Worm (Caenorhabditis elegans): ENCODE measurements around the gene Y38F2AR.3.

Gene Y38F2AR.3

ce11 chrIV:2407704-2408103 lies 23.9 kb downstream of the Y38F2AR.3 start:
- TF ChIP-seq hmg-4 (GFP tag; optimal IDR thresholded peaks at IDR 0.05), result no peak
- no peak for TF ChIP-seq tbx-37 (GFP tag; conservative IDR thresholded peaks at IDR 0.05)
- no peak for TF ChIP-seq hmbx-1 (tag; optimal IDR thresholded peaks at IDR 0.05)
- TF ChIP-seq B0310.2 (tag; optimal IDR thresholded peaks at IDR 0.05), result no peak
- no peak for TF ChIP-seq flt-1 (GFP tag; IDR thresholded peaks at IDR 0.05)
- no peak for TF ChIP-seq hnd-1 (tag; optimal IDR thresholded peaks at IDR 0.05)
- no peak for TF ChIP-seq F13C5.2 (tag; optimal IDR thresholded peaks at IDR 0.05)
- TF ChIP-seq sea-1 (GFP tag; conservative IDR thresholded peaks at IDR 0.05), result no peak
- no peak for TF ChIP-seq scrt-1 (GFP tag; IDR thresholded peaks at IDR 0.05)
- TF ChIP-seq ama-1 (optimal IDR thresholded peaks at IDR 0.05), result no peak
- TF ChIP-seq tbx-11 (GFP tag; IDR thresholded peaks at IDR 0.05), result no peak
- no peak for TF ChIP-seq aly-1 (tag; optimal IDR thresholded peaks at IDR 0.05)
- TF ChIP-seq ceh-13 (GFP tag; optimal IDR thresholded peaks at IDR 0.05), result no peak
- TF ChIP-seq tra-4 (tag; optimal IDR thresholded peaks at IDR 0.05), result no peak
- TF ChIP-seq ets-7 (tag; optimal IDR thresholded peaks at IDR 0.05), result no peak
- TF ChIP-seq pes-1 (GFP tag; IDR thresholded peaks at IDR 0.05), result no peak

ce11 chrIV:2408437-2408836 lies 24.6 kb downstream of the Y38F2AR.3 start:
- peak; percentile 68 for TF ChIP-seq ets-7 (tag; optimal IDR thresholded peaks at IDR 0.05)
- peak; percentile 93 for TF ChIP-seq aly-1 (tag; optimal IDR thresholded peaks at IDR 0.05)
- peak; percentile 72 for TF ChIP-seq hmbx-1 (tag; optimal IDR thresholded peaks at IDR 0.05)
- no peak for TF ChIP-seq ama-1 (optimal IDR thresholded peaks at IDR 0.05)
- peak; percentile 82 for TF ChIP-seq tbx-37 (GFP tag; conservative IDR thresholded peaks at IDR 0.05)
- TF ChIP-seq hmg-4 (GFP tag; optimal IDR thresholded peaks at IDR 0.05), result peak; percentile 99
- peak; percentile 79 for TF ChIP-seq ceh-13 (GFP tag; optimal IDR thresholded peaks at IDR 0.05)
- peak; percentile 94 for TF ChIP-seq scrt-1 (GFP tag; IDR thresholded peaks at IDR 0.05)
- TF ChIP-seq ceh-36 (tag; optimal IDR thresholded peaks at IDR 0.05), result peak; percentile 92
- peak; percentile 92 for TF ChIP-seq pes-1 (GFP tag; IDR thresholded peaks at IDR 0.05)
- peak; percentile 75 for TF ChIP-seq hnd-1 (tag; optimal IDR thresholded peaks at IDR 0.05)
- TF ChIP-seq sea-1 (GFP tag; conservative IDR thresholded peaks at IDR 0.05), result peak; percentile 86
- TF ChIP-seq tbx-11 (GFP tag; IDR thresholded peaks at IDR 0.05), result peak; percentile 90
- TF ChIP-seq B0310.2 (tag; optimal IDR thresholded peaks at IDR 0.05), result peak; percentile 83
- peak; percentile 98 for TF ChIP-seq F13C5.2 (tag; optimal IDR thresholded peaks at IDR 0.05)
- TF ChIP-seq tra-4 (tag; optimal IDR thresholded peaks at IDR 0.05), result peak; percentile 90
- TF ChIP-seq flt-1 (GFP tag; IDR thresholded peaks at IDR 0.05), result peak; percentile 89

- no peak for TF ChIP-seq tra-4 (tag; optimal IDR thresholded peaks at IDR 0.05)
- TF ChIP-seq sea-1 (GFP tag; conservative IDR thresholded peaks at IDR 0.05), result no peak
- no peak for TF ChIP-seq tbx-11 (GFP tag; IDR thresholded peaks at IDR 0.05)
- no peak for TF ChIP-seq hmbx-1 (tag; optimal IDR thresholded peaks at IDR 0.05)
- no peak for TF ChIP-seq F13C5.2 (tag; optimal IDR thresholded peaks at IDR 0.05)
- TF ChIP-seq pes-1 (GFP tag; IDR thresholded peaks at IDR 0.05), result no peak
These were observed 28.7 kb downstream of the Y38F2AR.3 start, which contains the start of gene Y38F2AR.12 for ce11 chrIV:2412370-2412962. Gene Y38F2AR.12, minus strand, starts transcription at chrIV:2412420.

ce11 chrIV:2416738-2417137 lies 32.9 kb downstream of the Y38F2AR.3 start:
- TF ChIP-seq ceh-36 (tag; optimal IDR thresholded peaks at IDR 0.05), result no peak
- TF ChIP-seq tra-4 (tag; optimal IDR thresholded peaks at IDR 0.05), result no peak
- TF ChIP-seq ama-1 (optimal IDR thresholded peaks at IDR 0.05), result no peak
- TF ChIP-seq hnd-1 (tag; optimal IDR thresholded peaks at IDR 0.05), result no peak
- TF ChIP-seq aly-1 (tag; optimal IDR thresholded peaks at IDR 0.05), result no peak
- no peak for TF ChIP-seq tbx-37 (GFP tag; conservative IDR thresholded peaks at IDR 0.05)
- TF ChIP-seq hmbx-1 (tag; optimal IDR thresholded peaks at IDR 0.05), result no peak
- TF ChIP-seq scrt-1 (GFP tag; IDR thresholded peaks at IDR 0.05), result no peak
- TF ChIP-seq F13C5.2 (tag; optimal IDR thresholded peaks at IDR 0.05), result no peak
- TF ChIP-seq flt-1 (GFP tag; IDR thresholded peaks at IDR 0.05), result no peak
- TF ChIP-seq sea-1 (GFP tag; conservative IDR thresholded peaks at IDR 0.05), result no peak
- TF ChIP-seq hmg-4 (GFP tag; optimal IDR thresholded peaks at IDR 0.05), result no peak
- no peak for TF ChIP-seq tbx-11 (GFP tag; IDR thresholded peaks at IDR 0.05)
- no peak for TF ChIP-seq ets-7 (tag; optimal IDR thresholded peaks at IDR 0.05)
- TF ChIP-seq B0310.2 (tag; optimal IDR thresholded peaks at IDR 0.05), result no peak
- TF ChIP-seq ceh-13 (GFP tag; optimal IDR thresholded peaks at IDR 0.05), result no peak
- no peak for TF ChIP-seq pes-1 (GFP tag; IDR thresholded peaks at IDR 0.05)

ce11 chrIV:2432693-2433092 lies 48.9 kb downstream of the Y38F2AR.3 start, which contains the start of gene C45G7.4:
Gene C45G7.4, plus strand, starts transcription at chrIV:2432993.
- no peak for TF ChIP-seq sea-1 (GFP tag; conservative IDR thresholded peaks at IDR 0.05)
- no peak for TF ChIP-seq hnd-1 (tag; optimal IDR thresholded peaks at IDR 0.05)
- no peak for TF ChIP-seq ceh-36 (tag; optimal IDR thresholded peaks at IDR 0.05)
- TF ChIP-seq tbx-11 (GFP tag; IDR thresholded peaks at IDR 0.05), result no peak
- TF ChIP-seq tbx-37 (GFP tag; conservative IDR thresholded peaks at IDR 0.05), result no peak
- TF ChIP-seq B0310.2 (tag; optimal IDR thresholded peaks at IDR 0.05), result no peak
- no peak for TF ChIP-seq ets-7 (tag; optimal IDR thresholded peaks at IDR 0.05)
- no peak for TF ChIP-seq hmbx-1 (tag; optimal IDR thresholded peaks at IDR 0.05)
- TF ChIP-seq hmg-4 (GFP tag; optimal IDR thresholded peaks at IDR 0.05), result no peak
- no peak for TF ChIP-seq flt-1 (GFP tag; IDR thresholded peaks at IDR 0.05)
- no peak for TF ChIP-seq scrt-1 (GFP tag; IDR thresholded peaks at IDR 0.05)
- TF ChIP-seq pes-1 (GFP tag; IDR thresholded peaks at IDR 0.05), result no peak

- TF ChIP-seq ets-7 (tag; optimal IDR thresholded peaks at IDR 0.05) (no peak), sea-1 (GFP tag; conservative IDR thresholded peaks at IDR 0.05) (no peak), scrt-1 (GFP tag; IDR thresholded peaks at IDR 0.05) (no peak), hmg-4 (GFP tag; optimal IDR thresholded peaks at IDR 0.05) (no peak), ama-1 (optimal IDR thresholded peaks at IDR 0.05) (no peak), ceh-13 (GFP tag; optimal IDR thresholded peaks at IDR 0.05) (no peak), tra-4 (tag; optimal IDR thresholded peaks at IDR 0.05) (no peak), aly-1 (tag; optimal IDR thresholded peaks at IDR 0.05) (no peak), F13C5.2 (tag; optimal IDR thresholded peaks at IDR 0.05) (no peak)
These were observed 50.6 kb downstream of the Y38F2AR.3 start for ce11 chrIV:2434366-2434765.
